Worm (Caenorhabditis elegans) whole organism, L1 larva: ENCODE results near the gene T27C5.12.

Experiments
- aly-2 ChIP-seq: fragments of 150-350 bp; optimal IDR thresholded peaks from 2 replicates; lab custom pipeline; 2014; ENCODE audit warnings: missing biosample characterization, missing genetic modification characterization
- egl-27 ChIP-seq, 2 experiments: fragments of 150-350 bp in 1 of 2; sonication (generic microtip); optimal IDR thresholded peaks; 3 replicates each; lab custom pipeline; 2017 to 2018; ENCODE audit warnings: missing biosample characterization in 2 of 2, missing genetic modification characterization in 2 of 2, missing genetic modification reagents in 2 of 2
- lin-13 ChIP-seq: fragments of 150-350 bp; optimal IDR thresholded peaks from 2 replicates; lab custom pipeline; 2014; ENCODE audit warnings: missing biosample characterization, missing genetic modification reagents, missing genetic modification characterization
- nhr-77 ChIP-seq: fragments of 150-350 bp; optimal IDR thresholded peaks from 2 replicates; lab custom pipeline; 2014; ENCODE audit warnings: missing biosample characterization, missing genetic modification characterization
- tbx-2 ChIP-seq: sonication (generic microtip); optimal IDR thresholded peaks from 2 replicates; lab custom pipeline; 2016; ENCODE audit warnings: missing genetic modification characterization, missing compliant biosample characterization
- unc-62 ChIP-seq: fragments of 150-350 bp; optimal IDR thresholded peaks from 2 replicates; lab custom pipeline; 2014; ENCODE audit warnings: missing biosample characterization, missing genetic modification reagents, missing genetic modification characterization

- TF ChIP-seq unc-62 (GFP tag; lab: Kevin White, UChicago) (no peak), egl-27 (tag; optimal IDR thresholded peaks at IDR 0.05; lab: Kevin White, UChicago) (no peak), nhr-77 (no peak), tbx-2 (no peak), aly-2 (tag; lab: Kevin White, UChicago) (no peak), lin-13 (no peak)
These were observed 43.0 kb downstream of the T27C5.12 start, which contains the start of gene str-200 for ce11 chrV:17458069-17458468.
